Fruit fly (Drosophila melanogaster): Measurements from ENCODE around the gene CG32264.

DNA sequence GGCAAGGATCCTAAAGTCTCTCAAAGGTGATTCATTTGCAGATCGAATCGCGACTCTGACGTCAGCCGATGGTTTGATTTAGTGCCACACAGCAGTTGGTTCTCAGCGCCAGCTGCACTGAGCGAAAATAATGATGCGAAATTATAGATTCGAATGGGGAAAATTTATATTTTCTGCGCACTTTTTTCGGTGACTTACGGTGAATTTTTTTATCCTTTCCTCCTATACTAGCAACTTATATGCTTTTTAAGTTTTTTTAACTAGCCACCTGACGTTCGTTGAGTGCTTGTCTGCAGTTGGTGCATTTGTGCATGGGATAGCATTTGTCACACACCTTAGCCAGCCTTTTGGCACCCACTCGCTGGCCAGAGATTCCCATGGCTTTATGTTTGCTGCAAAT lies 120.0 kb downstream of the CG32264 start:
- TF ChIP-seq GATAd (GFP tag; optimal IDR thresholded peaks at IDR 0.05) (no peak), Dif (GFP tag; optimal IDR thresholded peaks at IDR 0.05; ENCODE audit: partially characterized antibody) (no peak), usp (GFP tag; optimal IDR thresholded peaks at IDR 0.05) (no peak), Hnf4 (GFP tag; optimal IDR thresholded peaks at IDR 0.05) (no peak), dmrt93B (GFP tag; optimal IDR thresholded peaks at IDR 0.05) (no peak), CG9705 (GFP tag; optimal IDR thresholded peaks at IDR 0.05) (no peak)
